Fruit fly (Drosophila melanogaster) whole organism, embryonic: ENCODE measurements around the gene kin17.

Experiments used
- Antp ChIP-seq: fragments of 200-800 bp; sonication (Bioruptor generic); optimal IDR thresholded peaks from 3 replicates; lab custom pipeline; 2016; ENCODE audit warnings: missing biosample characterization, missing genetic modification characterization
- Atf3 ChIP-seq: fragments of 200-800 bp; sonication (Bioruptor generic); optimal IDR thresholded peaks from 3 replicates; lab custom pipeline; 2016; ENCODE audit warnings: missing biosample characterization, missing genetic modification characterization
- B-H2 ChIP-seq: fragments of 200-800 bp; sonication (Bioruptor generic); optimal IDR thresholded peaks from 2 replicates; lab custom pipeline; 2018; ENCODE audit warnings: missing biosample characterization, mild to moderate bottlenecking, missing genetic modification characterization
- CG12744 ChIP-seq: fragments of 200-800 bp; sonication (Bioruptor generic); optimal IDR thresholded peaks from 2 replicates; lab custom pipeline; 2016; ENCODE audit warnings: missing biosample characterization, missing genetic modification characterization
- CG13296 ChIP-seq: fragments of 200-800 bp; sonication (Bioruptor generic); optimal IDR thresholded peaks from 3 replicates; lab custom pipeline; 2018; ENCODE audit warnings: missing biosample characterization, mild to moderate bottlenecking, missing genetic modification characterization
- CG14441 ChIP-seq: fragments of 200-800 bp; sonication (Bioruptor generic); IDR thresholded peaks from 2 replicates; pipeline ENCODE4 v1.3.6; 2022; ENCODE audit warnings: missing biosample characterization, missing genetic modification characterization
- CG16863 ChIP-seq: fragments of 200-800 bp; sonication (Bioruptor generic); optimal IDR thresholded peaks from 3 replicates; lab custom pipeline; 2016; ENCODE audit warnings: missing biosample characterization, missing genetic modification characterization
- CG2120 ChIP-seq: fragments of 200-800 bp; sonication (Bioruptor generic); optimal IDR thresholded peaks from 3 replicates; lab custom pipeline; 2016; ENCODE audit warnings: missing biosample characterization, missing genetic modification characterization
- CG2202 ChIP-seq: fragments of 200-800 bp; sonication (Bioruptor generic); optimal IDR thresholded peaks from 2 replicates; lab custom pipeline; 2018; ENCODE audit warnings: missing biosample characterization, mild to moderate bottlenecking, missing genetic modification characterization
- CG2712 ChIP-seq: fragments of 200-800 bp; optimal IDR thresholded peaks from 3 replicates; lab custom pipeline; 2019; ENCODE audit warnings: missing biosample characterization, mild to moderate bottlenecking, missing genetic modification characterization, moderate library complexity
- CG30403 ChIP-seq: fragments of 200-800 bp; sonication (Bioruptor generic); optimal IDR thresholded peaks from 3 replicates; lab custom pipeline; 2016; ENCODE audit warnings: missing biosample characterization, missing genetic modification characterization
- CG32772 ChIP-seq: fragments of 200-800 bp; sonication (Bioruptor generic); IDR thresholded peaks from 2 replicates; pipeline ENCODE4 v1.3.6; 2022; ENCODE audit warnings: missing biosample characterization, missing genetic modification characterization
- CG7372 ChIP-seq: fragments of 200-800 bp; sonication (Bioruptor generic); IDR thresholded peaks from 2 replicates; pipeline ENCODE4 v1.3.6; 2022; ENCODE audit warnings: missing biosample characterization, missing genetic modification characterization
- CG9437 ChIP-seq: fragments of 200-800 bp; sonication (Bioruptor generic); optimal IDR thresholded peaks from 2 replicates; lab custom pipeline; 2018; ENCODE audit warnings: missing biosample characterization, mild to moderate bottlenecking, missing genetic modification characterization
- Dek ChIP-seq: fragments of 200-800 bp; sonication (Bioruptor generic); optimal IDR thresholded peaks from 3 replicates; lab custom pipeline; 2019; ENCODE audit warnings: missing biosample characterization, mild to moderate bottlenecking, missing genetic modification characterization, moderate library complexity
- Dref ChIP-seq: fragments of 200-800 bp; sonication (Bioruptor generic); IDR thresholded peaks from 2 replicates; pipeline ENCODE4 v1.3.6; 2022; ENCODE audit warnings: missing biosample characterization, missing genetic modification characterization
- Elba2 ChIP-seq: fragments of 200-800 bp; sonication (Bioruptor generic); optimal IDR thresholded peaks from 3 replicates; lab custom pipeline; 2016; ENCODE audit warnings: missing biosample characterization, missing genetic modification characterization
- HLH54F ChIP-seq: fragments of 200-800 bp; sonication (Bioruptor generic); optimal IDR thresholded peaks from 3 replicates; lab custom pipeline; 2016; ENCODE audit warnings: missing biosample characterization, missing genetic modification characterization
- MTF-1 ChIP-seq: fragments of 200-800 bp; sonication (Bioruptor generic); optimal IDR thresholded peaks from 2 replicates; lab custom pipeline; 2018; ENCODE audit warnings: missing biosample characterization, mild to moderate bottlenecking, missing genetic modification characterization, borderline replicate concordance
- NC2α ChIP-seq: fragments of 200-800 bp; sonication (Bioruptor generic); optimal IDR thresholded peaks from 2 replicates; lab custom pipeline; 2016; ENCODE audit warnings: missing biosample characterization, missing genetic modification characterization
- Rx ChIP-seq: fragments of 200-800 bp; sonication (Bioruptor generic); IDR thresholded peaks from 2 replicates; pipeline ENCODE4 v1.3.6; 2022; ENCODE audit warnings: missing biosample characterization, missing genetic modification characterization
- Side ChIP-seq: fragments of 200-800 bp; sonication (Bioruptor generic); optimal IDR thresholded peaks from 2 replicates; lab custom pipeline; 2016; ENCODE audit warnings: missing biosample characterization, missing genetic modification characterization
- Spps ChIP-seq: fragments of 200-800 bp; sonication (Bioruptor generic); optimal IDR thresholded peaks from 2 replicates; lab custom pipeline; 2018; ENCODE audit warnings: missing biosample characterization, mild to moderate bottlenecking, missing genetic modification characterization
- amos ChIP-seq: fragments of 200-800 bp; sonication (Bioruptor generic); IDR thresholded peaks from 2 replicates; pipeline ENCODE4 v1.3.6; 2022; ENCODE audit warnings: missing biosample characterization, missing genetic modification characterization; ENCODE audit not compliant: partially characterized antibody
- bbx ChIP-seq: fragments of 200-800 bp; sonication (Bioruptor generic); IDR thresholded peaks from 2 replicates; pipeline ENCODE4 v1.3.6; 2022; ENCODE audit warnings: missing biosample characterization, missing genetic modification characterization; ENCODE audit not compliant: partially characterized antibody
- cad ChIP-seq: fragments of >200 bp; optimal IDR thresholded peaks from 2 replicates; lab custom pipeline; 2017; ENCODE audit warnings: missing biosample characterization, missing genetic modification characterization
- chinmo ChIP-seq: fragments of 200-800 bp; sonication (Bioruptor generic); IDR thresholded peaks from 4 replicates; pipeline ENCODE4 v1.3.6; 2022; ENCODE audit warnings: missing biosample characterization, missing genetic modification characterization; ENCODE audit not compliant: partially characterized antibody
- croc ChIP-seq: fragments of 200-800 bp; sonication (Bioruptor generic); conservative IDR thresholded peaks from 3 replicates; pipeline ENCODE4 v1.3.6; 2022; ENCODE audit warnings: missing biosample characterization, missing genetic modification characterization
- dmrt11E ChIP-seq: fragments of 200-800 bp; sonication (Bioruptor generic); optimal IDR thresholded peaks from 3 replicates; lab custom pipeline; 2018; ENCODE audit warnings: missing biosample characterization, mild to moderate bottlenecking, missing genetic modification characterization, moderate library complexity
- exex ChIP-seq: fragments of 200-800 bp; sonication (Bioruptor generic); optimal IDR thresholded peaks from 4 replicates; lab custom pipeline; 2018; ENCODE audit warnings: missing biosample characterization, mild to moderate bottlenecking, missing genetic modification characterization, moderate library complexity
- fd64A ChIP-seq: fragments of 200-800 bp; sonication (Bioruptor generic); optimal IDR thresholded peaks from 3 replicates; lab custom pipeline; 2018; ENCODE audit warnings: missing biosample characterization, mild to moderate bottlenecking, missing genetic modification characterization
- gro ChIP-seq: fragments of 200-800 bp; sonication (Bioruptor generic); optimal IDR thresholded peaks from 2 replicates; lab custom pipeline; 2016; ENCODE audit warnings: missing biosample characterization, missing genetic modification characterization
- gsb-n ChIP-seq: fragments of 200-800 bp; sonication (Bioruptor generic); optimal IDR thresholded peaks from 3 replicates; lab custom pipeline; 2018; ENCODE audit warnings: missing biosample characterization, mild to moderate bottlenecking, missing genetic modification characterization
- h ChIP-seq: fragments of >200 bp; optimal IDR thresholded peaks from 2 replicates; lab custom pipeline; 2017
- lov ChIP-seq, 2 experiments: fragments of 200-800 bp in 1 of 2; fragments of >200 bp in 1 of 2; sonication (Bioruptor generic) in 1 of 2; IDR thresholded peaks in 1 of 2; optimal IDR thresholded peaks in 1 of 2; 2 replicates in 1 of 2; 3 replicates in 1 of 2; pipeline versions ENCODE4 v1.3.6 to Lab custom; 2017 to 2022; ENCODE audit warnings: missing biosample characterization in 1 of 2, missing genetic modification characterization in 1 of 2
- maf-S ChIP-seq: fragments of 200-800 bp; sonication (Bioruptor generic); optimal IDR thresholded peaks from 2 replicates; lab custom pipeline; 2016; ENCODE audit warnings: missing biosample characterization, missing genetic modification characterization
- pho ChIP-seq: fragments of 200-800 bp; sonication (Bioruptor generic); optimal IDR thresholded peaks from 2 replicates; lab custom pipeline; 2016; ENCODE audit warnings: missing biosample characterization, missing genetic modification characterization
- prd ChIP-seq, 3 experiments: fragments of >200 bp in 2 of 3; fragments of 200-800 bp in 1 of 3; sonication (Bioruptor generic) in 1 of 3; optimal IDR thresholded peaks in 2 of 3; IDR thresholded peaks in 1 of 3; 2 replicates in 2 of 3; 3 replicates in 1 of 3; pipeline versions ENCODE4 v1.3.6 to Lab custom; 2017 to 2022; ENCODE audit warnings: missing biosample characterization in 1 of 3, missing genetic modification characterization in 1 of 3
- ranshi ChIP-seq: fragments of 200-800 bp; sonication (Bioruptor generic); IDR thresholded peaks from 2 replicates; pipeline ENCODE4 v1.3.6; 2022; ENCODE audit warnings: missing biosample characterization, missing genetic modification characterization
- rib ChIP-seq: fragments of 200-800 bp; sonication (Bioruptor generic); IDR thresholded peaks from 2 replicates; pipeline ENCODE4 v1.3.6; 2022; ENCODE audit warnings: missing biosample characterization, missing genetic modification characterization
- sim ChIP-seq: fragments of 200-800 bp; sonication (Bioruptor generic); IDR thresholded peaks from 2 replicates; pipeline ENCODE4 v1.3.6; 2022; ENCODE audit warnings: missing biosample characterization, missing genetic modification characterization
- sna ChIP-seq: fragments of 200-800 bp; sonication (Bioruptor generic); IDR thresholded peaks from 2 replicates; pipeline ENCODE4 v1.3.6; 2022; ENCODE audit warnings: missing biosample characterization, missing genetic modification characterization; ENCODE audit not compliant: partially characterized antibody
- stc ChIP-seq: fragments of 200-800 bp; sonication (Bioruptor generic); IDR thresholded peaks from 2 replicates; pipeline ENCODE4 v1.3.6; 2022; ENCODE audit warnings: missing biosample characterization, missing genetic modification characterization
- tin ChIP-seq: fragments of 200-800 bp; sonication (Bioruptor generic); optimal IDR thresholded peaks from 3 replicates; lab custom pipeline; 2016; ENCODE audit warnings: missing biosample characterization, missing genetic modification characterization
- tio ChIP-seq: fragments of 200-800 bp; sonication (Bioruptor generic); optimal IDR thresholded peaks from 2 replicates; lab custom pipeline; 2017; ENCODE audit warnings: missing biosample characterization, missing genetic modification characterization, inconsistent platforms
- tll ChIP-seq, 2 experiments: fragments of 200-800 bp in 1 of 2; fragments of >200 bp in 1 of 2; sonication (Bioruptor generic) in 1 of 2; optimal IDR thresholded peaks; 2 replicates each; lab custom pipeline; 2017 to 2019; ENCODE audit warnings: missing biosample characterization in 2 of 2, missing genetic modification characterization in 2 of 2, mild to moderate bottlenecking in 1 of 2, moderate library complexity in 1 of 2
- vnd ChIP-seq: fragments of 200-800 bp; sonication (Bioruptor generic); IDR thresholded peaks from 3 replicates; pipeline ENCODE4 v1.3.6; 2022; ENCODE audit warnings: missing biosample characterization, missing genetic modification characterization; ENCODE audit not compliant: partially characterized antibody

The kin17 gene

dm6 chr3L:20398243-20399222, 41.9 kb downstream of the kin17 start (continued):
- TF ChIP-seq chinmo (GFP tag; lab: Robert Waterston, UW) = peak; percentile 88
- peak; percentile 55 for TF ChIP-seq exex
- TF ChIP-seq CG2202 (tag; lab: Kevin White, UChicago) = peak; percentile 57
- peak; percentile 55 for TF ChIP-seq Side (GFP tag; lab: Kevin White, UChicago)
- TF ChIP-seq MTF-1 (GFP tag; lab: Kevin White, UChicago) = no peak
- peak; percentile 76 for TF ChIP-seq gsb-n
- no peak for TF ChIP-seq tll (GFP tag; optimal IDR thresholded peaks at IDR 0.05; lab: Kevin White, UChicago)
- TF ChIP-seq ranshi (GFP tag; lab: Robert Waterston, UW) = peak; percentile 72; the same call in 1 of the 2 replicates
- peak; percentile 91 for TF ChIP-seq CG30403 (GFP tag; lab: Kevin White, UChicago)
- TF ChIP-seq sna = no peak
- no peak for TF ChIP-seq lov (optimal IDR thresholded peaks at IDR 0.05; lab: Kevin White, UChicago)
- no peak for TF ChIP-seq lov (GFP tag; IDR thresholded peaks at IDR 0.05; lab: Robert Waterston, UW)
- TF ChIP-seq pho (GFP tag; lab: Kevin White, UChicago) = peak; percentile 80
- no peak; the same call in 1 of the 2 replicates for TF ChIP-seq sim (GFP tag; lab: Robert Waterston, UW)
- no peak for TF ChIP-seq vnd
- TF ChIP-seq tio (GFP tag; lab: Kevin White, UChicago) = peak; percentile 88
- peak; percentile 90 for TF ChIP-seq CG2712 (tag; lab: Kevin White, UChicago)
- TF ChIP-seq fd64A (GFP tag; lab: Kevin White, UChicago) = peak; percentile 11
- peak; percentile 90 for TF ChIP-seq CG2120 (GFP tag; lab: Kevin White, UChicago)
- no peak for TF ChIP-seq h (lab: Kevin White, UChicago)
- peak; percentile 41 for TF ChIP-seq Atf3 (GFP tag; lab: Kevin White, UChicago)
- no peak for TF ChIP-seq Dref (GFP tag; lab: Robert Waterston, UW)
- TF ChIP-seq cad = no peak
- TF ChIP-seq maf-S = peak; percentile 66
- TF ChIP-seq croc (GFP tag; lab: Robert Waterston, UW) = peak; percentile 36; the same call in 2 of the 3 replicates
- peak; percentile 58 for TF ChIP-seq Antp (GFP tag; lab: Kevin White, UChicago)
- peak; percentile 65 for TF ChIP-seq HLH54F (GFP tag; lab: Kevin White, UChicago)
- peak; percentile 71 for TF ChIP-seq CG7372 (GFP tag; lab: Robert Waterston, UW)
- TF ChIP-seq rib (GFP tag; lab: Robert Waterston, UW) = no peak
- peak; percentile 23; the same call in 1 of the 2 replicates for TF ChIP-seq CG32772 (GFP tag; lab: Robert Waterston, UW)
- peak; percentile 86 for TF ChIP-seq CG13296 (GFP tag; lab: Kevin White, UChicago)
- peak; percentile 42 for TF ChIP-seq Spps (tag; lab: Kevin White, UChicago)
- peak; percentile 79 for TF ChIP-seq gro (GFP tag; lab: Kevin White, UChicago)
- TF ChIP-seq CG9437 (GFP tag; lab: Kevin White, UChicago) = peak; percentile 86
- TF ChIP-seq Rx (GFP tag; lab: Robert Waterston, UW) = peak; percentile 48; the same call in 1 of the 2 replicates
- TF ChIP-seq CG16863 (GFP tag; lab: Kevin White, UChicago) = peak; percentile 72
- no peak for TF ChIP-seq bbx (GFP tag; lab: Robert Waterston, UW)
- peak; percentile 90 for TF ChIP-seq Dek (tag; lab: Kevin White, UChicago)
- peak; percentile 42 for TF ChIP-seq NC2α
- TF ChIP-seq Elba2 = peak; percentile 5
- peak; percentile 70 for TF ChIP-seq dmrt11E (tag; lab: Kevin White, UChicago)
- TF ChIP-seq stc (GFP tag; lab: Robert Waterston, UW) = peak; percentile 74
- TF ChIP-seq B-H2 (GFP tag; lab: Kevin White, UChicago) = no peak
- TF ChIP-seq tin = peak; percentile 80
- peak; percentile 74 for TF ChIP-seq CG12744
- peak; percentile 79 for TF ChIP-seq CG14441
- TF ChIP-seq prd (optimal IDR thresholded peaks at IDR 0.05; lab: Kevin White, UChicago) = no peak
- TF ChIP-seq prd (GFP tag; IDR thresholded peaks at IDR 0.05; lab: Robert Waterston, UW) = peak; percentile 81
- TF ChIP-seq amos = no peak
